Worm (Caenorhabditis elegans) whole organism, L1 larva: ENCODE measurements around the gene str-226.
A peak's percentile ranks its signal among the peaks of the same experiment; 100 is the strongest.

Experiments
- C04F5.9 ChIP-seq: sonication (generic microtip); optimal IDR thresholded peaks from 2 replicates; lab custom pipeline; 2016; ENCODE audit warnings: missing genetic modification characterization, missing compliant biosample characterization
- F16B12.6 ChIP-seq: fragments of 150-350 bp; optimal IDR thresholded peaks from 2 replicates; lab custom pipeline; 2014; ENCODE audit warnings: missing biosample characterization, missing genetic modification characterization
- Y116A8C.19 ChIP-seq: sonication (generic microtip); optimal IDR thresholded peaks from 2 replicates; lab custom pipeline; 2016; ENCODE audit warnings: missing compliant biosample characterization, missing genetic modification characterization, borderline replicate concordance
- aha-1 ChIP-seq: fragments of 150-350 bp; optimal IDR thresholded peaks from 2 replicates; lab custom pipeline; 2014; ENCODE audit warnings: missing biosample characterization, missing genetic modification characterization
- alr-1 ChIP-seq: fragments of 200-800 bp; sonication (Bioruptor generic); optimal IDR thresholded peaks from 2 replicates; lab custom pipeline; 2018; ENCODE audit warnings: borderline replicate concordance, mild to moderate bottlenecking, missing genetic modification characterization, missing compliant biosample characterization
- ceh-63 ChIP-seq: fragments of 200-800 bp; sonication (Bioruptor generic); optimal IDR thresholded peaks from 2 replicates; lab custom pipeline; 2018; ENCODE audit warnings: mild to moderate bottlenecking, missing genetic modification characterization, missing compliant biosample characterization
- ceh-82 ChIP-seq, 3 experiments: fragments of 150-350 bp in 1 of 3; sonication (generic microtip) in 2 of 3; optimal IDR thresholded peaks; 2 replicates each; lab custom pipeline; 2014 to 2017; ENCODE audit warnings: missing biosample characterization in 3 of 3, missing genetic modification characterization in 3 of 3
- ceh-90 ChIP-seq: sonication (generic microtip); optimal IDR thresholded peaks from 2 replicates; lab custom pipeline; 2016; ENCODE audit warnings: missing genetic modification characterization, missing compliant biosample characterization
- dpl-1 ChIP-seq, 3 experiments: fragments of 150-350 bp in 2 of 3; sonication (generic microtip) in 1 of 3; optimal IDR thresholded peaks; 2 replicates each; lab custom pipeline; 2014 to 2017; ENCODE audit warnings: missing biosample characterization in 3 of 3, missing genetic modification characterization in 3 of 3, missing genetic modification reagents in 3 of 3
- efl-1 ChIP-seq, 4 experiments: fragments of 150-350 bp; optimal IDR thresholded peaks in 3 of 4; peaks in 1 of 4; 1 replicate in 1 of 4; 2 replicates in 3 of 4; lab custom pipeline; 2014; ENCODE audit warnings: missing biosample characterization in 2 of 4, missing genetic modification characterization in 2 of 4, missing genetic modification reagents in 2 of 4
- efl-3 ChIP-seq: fragments of 200-800 bp; sonication (Bioruptor generic); optimal IDR thresholded peaks from 2 replicates; lab custom pipeline; 2018; ENCODE audit warnings: mild to moderate bottlenecking, missing genetic modification characterization, missing compliant biosample characterization
- egl-13 ChIP-seq: sonication (generic microtip); optimal IDR thresholded peaks from 2 replicates; lab custom pipeline; 2016; ENCODE audit warnings: missing genotype, missing genetic modification reagents, missing genetic modification characterization, missing compliant biosample characterization
- elt-2 ChIP-seq: sonication (generic microtip); optimal IDR thresholded peaks from 2 replicates; lab custom pipeline; 2016; ENCODE audit warnings: missing genetic modification characterization, mild to moderate bottlenecking, inconsistent platforms, missing compliant biosample characterization, missing genetic modification reagents
- elt-3 ChIP-seq, 6 experiments: fragments of 150-350 bp in 1 of 6; sonication (generic microtip); optimal IDR thresholded peaks; 2 replicates each; lab custom pipeline; 2017 to 2018; ENCODE audit warnings: missing biosample characterization in 6 of 6, missing genetic modification characterization in 6 of 6, inconsistent platforms in 1 of 6
- fkh-10 ChIP-seq: sonication (generic microtip); optimal IDR thresholded peaks from 2 replicates; lab custom pipeline; 2017; ENCODE audit warnings: missing biosample characterization, missing genetic modification reagents, missing genetic modification characterization
- fkh-4 ChIP-seq: sonication (generic microtip); optimal IDR thresholded peaks from 2 replicates; lab custom pipeline; 2016; ENCODE audit warnings: missing compliant biosample characterization, missing genetic modification characterization, borderline replicate concordance
- fkh-8 ChIP-seq: sonication (generic microtip); optimal IDR thresholded peaks from 2 replicates; lab custom pipeline; 2016; ENCODE audit warnings: mild to moderate bottlenecking, missing genetic modification characterization, missing compliant biosample characterization
- hpl-2 ChIP-seq: fragments of 150-350 bp; optimal IDR thresholded peaks from 2 replicates; lab custom pipeline; 2014; ENCODE audit warnings: missing biosample characterization, missing genetic modification reagents, missing genetic modification characterization
- irx-1 ChIP-seq: sonication (generic microtip); optimal IDR thresholded peaks from 2 replicates; lab custom pipeline; 2016; ENCODE audit warnings: missing genetic modification characterization, missing compliant biosample characterization
- isw-1 ChIP-seq: fragments of 200-800 bp; sonication (Bioruptor generic); IDR thresholded peaks from 2 replicates; pipeline ENCODE4 v1.3.6; 2022; ENCODE audit warnings: missing genetic modification characterization, missing compliant biosample characterization
- jun-1 ChIP-seq: fragments of 150-350 bp; optimal IDR thresholded peaks from 2 replicates; lab custom pipeline; 2014; ENCODE audit warnings: missing biosample characterization, missing genetic modification reagents, missing genetic modification characterization
- lin-13 ChIP-seq: fragments of 150-350 bp; optimal IDR thresholded peaks from 2 replicates; lab custom pipeline; 2014; ENCODE audit warnings: missing biosample characterization, missing genetic modification reagents, missing genetic modification characterization
- lin-14 ChIP-seq: fragments of 200-800 bp; sonication (Bioruptor generic); optimal IDR thresholded peaks from 2 replicates; lab custom pipeline; 2018; ENCODE audit warnings: mild to moderate bottlenecking, missing genetic modification characterization, moderate library complexity, missing compliant biosample characterization
- lin-39 ChIP-seq: fragments of 150-350 bp; optimal IDR thresholded peaks from 2 replicates; lab custom pipeline; 2014; ENCODE audit warnings: missing biosample characterization, missing genetic modification reagents, missing genetic modification characterization
- lir-3 ChIP-seq: sonication (generic microtip); optimal IDR thresholded peaks from 2 replicates; lab custom pipeline; 2016; ENCODE audit warnings: mild to moderate bottlenecking, missing genetic modification characterization, moderate library complexity, missing compliant biosample characterization; ENCODE audit not compliant: poor library complexity
- lsy-2 ChIP-seq, 2 experiments: fragments of 150-350 bp; optimal IDR thresholded peaks; 2 replicates each; lab custom pipeline; 2014; ENCODE audit warnings: missing biosample characterization in 2 of 2, missing genetic modification characterization in 2 of 2
- mab-9 ChIP-seq: fragments of 200-800 bp; sonication (Bioruptor generic); IDR thresholded peaks from 2 replicates; pipeline ENCODE4 v1.3.6; 2022; ENCODE audit warnings: missing genetic modification reagents, missing genetic modification characterization, missing compliant biosample characterization
- mef-2 ChIP-seq: fragments of 150-350 bp; optimal IDR thresholded peaks from 2 replicates; lab custom pipeline; 2014; ENCODE audit warnings: missing biosample characterization, missing genetic modification characterization
- mep-1 ChIP-seq: fragments of 150-350 bp; optimal IDR thresholded peaks from 2 replicates; lab custom pipeline; 2014; ENCODE audit warnings: missing biosample characterization, missing genetic modification characterization
- nhr-47 ChIP-seq: sonication (generic microtip); optimal IDR thresholded peaks from 2 replicates; lab custom pipeline; 2016; ENCODE audit warnings: mild to moderate bottlenecking, missing genetic modification characterization, moderate library complexity, missing compliant biosample characterization
- nhr-76 ChIP-seq: sonication (generic microtip); optimal IDR thresholded peaks from 2 replicates; lab custom pipeline; 2017; ENCODE audit warnings: missing biosample characterization, missing genetic modification characterization
- nhr-84 ChIP-seq: sonication (generic microtip); optimal IDR thresholded peaks from 2 replicates; lab custom pipeline; 2017; ENCODE audit warnings: missing biosample characterization, missing genetic modification characterization
- nhr-85 ChIP-seq: sonication (generic microtip); peaks from one replicate; lab custom pipeline; 2016; ENCODE audit warnings: missing genetic modification characterization, inconsistent platforms, missing compliant biosample characterization
- nhr-90 ChIP-seq: sonication (generic microtip); optimal IDR thresholded peaks from 2 replicates; lab custom pipeline; 2016; ENCODE audit warnings: mild to moderate bottlenecking, missing genetic modification characterization, missing compliant biosample characterization; ENCODE audit not compliant: poor library complexity
- pqm-1 ChIP-seq: sonication (generic microtip); optimal IDR thresholded peaks from 3 replicates; lab custom pipeline; 2017; ENCODE audit warnings: missing biosample characterization, missing genetic modification characterization
- snpc-4 ChIP-seq: fragments of 150-350 bp; optimal IDR thresholded peaks from 2 replicates; lab custom pipeline; 2014; ENCODE audit warnings: missing biosample characterization, missing genetic modification characterization
- snu-23 ChIP-seq: sonication (generic microtip); optimal IDR thresholded peaks from 2 replicates; lab custom pipeline; 2016; ENCODE audit warnings: missing genetic modification characterization, missing compliant biosample characterization
- sptf-1 ChIP-seq: fragments of 150-350 bp; optimal IDR thresholded peaks from 2 replicates; lab custom pipeline; 2014; ENCODE audit warnings: missing biosample characterization, missing genetic modification characterization
- unc-86 ChIP-seq: sonication (generic microtip); optimal IDR thresholded peaks from 2 replicates; lab custom pipeline; 2016; ENCODE audit warnings: missing genetic modification characterization, missing compliant biosample characterization
- unc-98 ChIP-seq: fragments of 200-800 bp; sonication (Bioruptor generic); IDR thresholded peaks from 2 replicates; pipeline ENCODE4 v1.3.6; 2022; ENCODE audit warnings: missing genetic modification characterization, missing compliant biosample characterization
- vab-15 ChIP-seq: sonication (generic microtip); optimal IDR thresholded peaks from 2 replicates; lab custom pipeline; 2017; ENCODE audit warnings: missing genotype, mild to moderate bottlenecking, missing genetic modification characterization, missing compliant biosample characterization
- xbp-1 ChIP-seq: sonication (generic microtip); optimal IDR thresholded peaks from 2 replicates; lab custom pipeline; 2016; ENCODE audit warnings: missing genetic modification characterization, missing compliant biosample characterization
- zag-1 ChIP-seq: fragments of 150-350 bp; optimal IDR thresholded peaks from 2 replicates; lab custom pipeline; 2014; ENCODE audit warnings: missing biosample characterization, missing genetic modification characterization
- zip-4 ChIP-seq: fragments of 200-800 bp; sonication (Bioruptor generic); optimal IDR thresholded peaks from 2 replicates; lab custom pipeline; 2018; ENCODE audit warnings: mild to moderate bottlenecking, missing genetic modification characterization, moderate library complexity, missing compliant biosample characterization
- ztf-11 ChIP-seq, 2 experiments: sonication (generic microtip); optimal IDR thresholded peaks; 2 replicates each; lab custom pipeline; 2016 to 2017; ENCODE audit warnings: missing genetic modification characterization in 2 of 2, missing biosample characterization in 1 of 2, missing compliant biosample characterization in 1 of 2
- ztf-4 ChIP-seq: fragments of 150-350 bp; optimal IDR thresholded peaks from 2 replicates; lab custom pipeline; 2014; ENCODE audit warnings: missing biosample characterization, missing genetic modification characterization

Gene str-226

ce11 chrV:3512381-3512780, at the start of gene str-226:
str-226 (plus strand) TSS chrV:3512681.
- TF ChIP-seq ceh-63 (GFP tag; lab: Kevin White, UChicago) = no peak
- TF ChIP-seq nhr-84 (tag; lab: Kevin White, UChicago) = no peak
- TF ChIP-seq nhr-76 (tag; lab: Kevin White, UChicago) = no peak

- TF ChIP-seq efl-1 (optimal IDR thresholded peaks at IDR 0.05; lab: Kevin White, UChicago) (no peak), efl-1 (GFP tag; optimal IDR thresholded peaks at IDR 0.05 in 1 of 2; lab: Kevin White, UChicago) (peak in 1 of 2 experiments; percentile 34), ztf-4 (tag; lab: Kevin White, UChicago) (no peak)
These were observed 49.0 kb upstream of the str-226 start, which contains the start of gene slc-28.1 for ce11 chrV:3463514-3463913. slc-28.1 (plus strand) TSS chrV:3463814.

- TF ChIP-seq mef-2 (tag; lab: Kevin White, UChicago) = no peak
- no peak for TF ChIP-seq ztf-4 (tag; lab: Kevin White, UChicago)
- TF ChIP-seq nhr-76 (tag; lab: Kevin White, UChicago) = no peak
- no peak for TF ChIP-seq efl-3 (GFP tag; lab: Kevin White, UChicago)
- TF ChIP-seq fkh-4 = no peak
- no peak for TF ChIP-seq mep-1 (tag; lab: Kevin White, UChicago)
- no peak for TF ChIP-seq nhr-90 (tag; lab: Kevin White, UChicago)
- TF ChIP-seq alr-1 (tag; lab: Kevin White, UChicago) = no peak
- no peak for TF ChIP-seq lin-39 (tag; lab: Kevin White, UChicago)
- no peak for TF ChIP-seq nhr-84 (tag; lab: Kevin White, UChicago)
- no peak for TF ChIP-seq isw-1 (GFP tag; lab: Robert Waterston, UW)
- TF ChIP-seq irx-1 (tag; lab: Kevin White, UChicago) = no peak
- no peak for TF ChIP-seq zag-1 (tag; lab: Kevin White, UChicago)
- TF ChIP-seq elt-3 (tag; optimal IDR thresholded peaks at IDR 0.05; lab: Kevin White, UChicago) = no peak
- no peak for TF ChIP-seq vab-15
- no peak for TF ChIP-seq egl-13 (tag; lab: Kevin White, UChicago)
- TF ChIP-seq unc-98 (GFP tag; lab: Robert Waterston, UW) = no peak
- no peak for TF ChIP-seq elt-2 (tag; lab: Kevin White, UChicago)
These were observed 47.6 kb upstream of the str-226 start for ce11 chrV:3464897-3465296.

ce11 chrV:3468436-3468835, 44.0 kb upstream of the str-226 start, which contains the start of gene gst-33:
gst-33 (minus strand) TSS chrV:3468562.
- TF ChIP-seq aha-1 = no peak
- TF ChIP-seq hpl-2 (GFP tag; lab: Kevin White, UChicago) = no peak
- TF ChIP-seq efl-3 (GFP tag; lab: Kevin White, UChicago) = no peak
- no peak for TF ChIP-seq unc-86 (tag; lab: Kevin White, UChicago)
- no peak for TF ChIP-seq F16B12.6 (tag; lab: Kevin White, UChicago)
- no peak for TF ChIP-seq Y116A8C.19 (tag; lab: Kevin White, UChicago)
- no peak for TF ChIP-seq pqm-1 (tag; lab: Kevin White, UChicago)
- no peak for TF ChIP-seq ztf-11 (tag; optimal IDR thresholded peaks at IDR 0.05; lab: Kevin White, UChicago)
- no peak for TF ChIP-seq lsy-2 (tag; optimal IDR thresholded peaks at IDR 0.05; lab: Kevin White, UChicago)
- TF ChIP-seq zip-4 (GFP tag; lab: Kevin White, UChicago) = no peak
- TF ChIP-seq nhr-85 (tag; lab: Kevin White, UChicago) = peak; percentile 80
- TF ChIP-seq lir-3 (tag; lab: Kevin White, UChicago) = no peak
- no peak for TF ChIP-seq sptf-1 (tag; lab: Kevin White, UChicago)
- peak; percentile 51 for TF ChIP-seq snu-23 (GFP tag; lab: Kevin White, UChicago)
- TF ChIP-seq ceh-82 (tag; optimal IDR thresholded peaks at IDR 0.05; lab: Kevin White, UChicago) = no peak
- TF ChIP-seq fkh-10 (GFP tag; lab: Kevin White, UChicago) = no peak
- no peak for TF ChIP-seq snpc-4 (tag; lab: Kevin White, UChicago)
- no peak for TF ChIP-seq lin-13 (GFP tag; lab: Kevin White, UChicago)
- no peak for TF ChIP-seq mab-9 (GFP tag; lab: Robert Waterston, UW)
- no peak for TF ChIP-seq fkh-8
- no peak for TF ChIP-seq ceh-90 (tag; lab: Kevin White, UChicago)
- TF ChIP-seq nhr-47 (tag; lab: Kevin White, UChicago) = no peak
- TF ChIP-seq C04F5.9 = no peak
- peak in 1 of 3 experiments; percentile 9 for TF ChIP-seq dpl-1 (GFP tag; optimal IDR thresholded peaks at IDR 0.05; lab: Kevin White, UChicago)
- TF ChIP-seq efl-1 (optimal IDR thresholded peaks at IDR 0.05; lab: Kevin White, UChicago) = peak; percentile 20 to 33
- TF ChIP-seq efl-1 (GFP tag; optimal IDR thresholded peaks at IDR 0.05 in 1 of 2; lab: Kevin White, UChicago) = peak in 1 of 2 experiments; percentile 85
- TF ChIP-seq xbp-1 = no peak
- TF ChIP-seq lin-14 (GFP tag; lab: Kevin White, UChicago) = no peak
- TF ChIP-seq elt-2 (tag; lab: Kevin White, UChicago) = peak; percentile 69
- no peak for TF ChIP-seq mep-1 (tag; lab: Kevin White, UChicago)
- no peak for TF ChIP-seq jun-1 (tag; lab: Kevin White, UChicago)
